Fruit fly (Drosophila melanogaster) whole organism, embryonic: ENCODE results near the gene RpS29.

Experiments
- ATbp ChIP-seq: fragments of 200-800 bp; sonication (Bioruptor generic); optimal IDR thresholded peaks from 2 replicates; lab custom pipeline; 2017; ENCODE audit warnings: missing biosample characterization, mild to moderate bottlenecking, missing genetic modification characterization, missing genetic modification reagents
- BEAF-32 ChIP-seq: fragments of 200-800 bp; sonication (Bioruptor generic); optimal IDR thresholded peaks from 3 replicates; lab custom pipeline; 2017; ENCODE audit warnings: missing biosample characterization, missing genetic modification characterization, mild to moderate bottlenecking, moderate library complexity, missing genetic modification reagents
- CG10543 ChIP-seq: fragments of 200-800 bp; sonication (Bioruptor generic); optimal IDR thresholded peaks from 3 replicates; lab custom pipeline; 2017; ENCODE audit warnings: missing biosample characterization, mild to moderate bottlenecking, missing genetic modification characterization, moderate library complexity
- CG13775 ChIP-seq: fragments of 200-800 bp; sonication (Bioruptor generic); optimal IDR thresholded peaks from 3 replicates; lab custom pipeline; 2017; ENCODE audit warnings: missing biosample characterization, mild to moderate bottlenecking, missing genetic modification characterization
- CG14667 ChIP-seq: fragments of 200-800 bp; sonication (Bioruptor generic); IDR thresholded peaks from 2 replicates; pipeline ENCODE4 v1.3.6; 2022; ENCODE audit warnings: missing biosample characterization, missing genetic modification characterization
- CG15696 ChIP-seq: fragments of 200-800 bp; sonication (Bioruptor generic); optimal IDR thresholded peaks from 2 replicates; lab custom pipeline; 2019; ENCODE audit warnings: missing biosample characterization, mild to moderate bottlenecking, missing genetic modification characterization, moderate library complexity
- CG1602 ChIP-seq: fragments of 200-800 bp; sonication (Bioruptor generic); optimal IDR thresholded peaks from 3 replicates; lab custom pipeline; 2016; ENCODE audit warnings: missing biosample characterization, missing genetic modification characterization
- CG18619 ChIP-seq: fragments of 200-800 bp; sonication (Bioruptor generic); optimal IDR thresholded peaks from 3 replicates; lab custom pipeline; 2017; ENCODE audit warnings: missing biosample characterization, mild to moderate bottlenecking, missing genetic modification characterization
- CG2129 ChIP-seq: fragments of 200-800 bp; sonication (Bioruptor generic); IDR thresholded peaks from 2 replicates; pipeline ENCODE4 v1.3.6; 2022; ENCODE audit warnings: missing biosample characterization, missing genetic modification characterization; ENCODE audit not compliant: partially characterized antibody
- CG30403 ChIP-seq: fragments of 200-800 bp; sonication (Bioruptor generic); optimal IDR thresholded peaks from 3 replicates; lab custom pipeline; 2016; ENCODE audit warnings: missing biosample characterization, missing genetic modification characterization
- CG3726 ChIP-seq: fragments of 200-800 bp; sonication (Bioruptor generic); IDR thresholded peaks from 3 replicates; pipeline ENCODE4, ENCODE4 v1.3.6; 2022; ENCODE audit warnings: missing biosample characterization, missing genetic modification characterization
- CG4404 ChIP-seq: fragments of 200-800 bp; sonication (Bioruptor generic); IDR thresholded peaks from 2 replicates; pipeline ENCODE4 v1.3.6; 2022; ENCODE audit warnings: missing biosample characterization, missing genetic modification characterization
- CG4820 ChIP-seq: fragments of 200-800 bp; sonication (Bioruptor generic); optimal IDR thresholded peaks from 3 replicates; lab custom pipeline; 2016; ENCODE audit warnings: missing biosample characterization, missing genetic modification characterization
- CG6272 ChIP-seq: fragments of 200-800 bp; sonication (Bioruptor generic); IDR thresholded peaks from 2 replicates; pipeline ENCODE4 v1.3.6; 2022; ENCODE audit warnings: missing biosample characterization, missing genetic modification characterization
- CG8388 ChIP-seq: fragments of 200-800 bp; sonication (Bioruptor generic); optimal IDR thresholded peaks from 2 replicates; lab custom pipeline; 2019; ENCODE audit warnings: missing biosample characterization, mild to moderate bottlenecking, missing genetic modification characterization, moderate library complexity
- CG9609 ChIP-seq: fragments of 200-800 bp; sonication (Bioruptor generic); optimal IDR thresholded peaks from 3 replicates; lab custom pipeline; 2016; ENCODE audit warnings: missing biosample characterization, missing genetic modification characterization
- CkIIα-i1 ChIP-seq: fragments of 200-800 bp; sonication (Bioruptor generic); IDR thresholded peaks from 2 replicates; pipeline ENCODE4 v1.3.6; 2022; ENCODE audit warnings: missing biosample characterization, missing genetic modification characterization
- Dfd ChIP-seq, 2 experiments: fragments of >200 bp; optimal IDR thresholded peaks; 2 replicates each; lab custom pipeline; 2017; ENCODE audit warnings: missing biosample characterization in 2 of 2, missing genetic modification characterization in 2 of 2
- Dip3 ChIP-seq: fragments of 200-800 bp; sonication (Bioruptor generic); optimal IDR thresholded peaks from 3 replicates; lab custom pipeline; 2016; ENCODE audit warnings: missing biosample characterization, missing genetic modification characterization
- ERR ChIP-seq: fragments of 200-800 bp; sonication (Bioruptor generic); optimal IDR thresholded peaks from 2 replicates; lab custom pipeline; 2016; ENCODE audit warnings: missing biosample characterization, missing genetic modification characterization
- Elba2 ChIP-seq: fragments of 200-800 bp; sonication (Bioruptor generic); optimal IDR thresholded peaks from 3 replicates; lab custom pipeline; 2016; ENCODE audit warnings: missing biosample characterization, missing genetic modification characterization
- Fer3 ChIP-seq: fragments of 200-800 bp; sonication (Bioruptor generic); optimal IDR thresholded peaks from 2 replicates; lab custom pipeline; 2018; ENCODE audit warnings: missing biosample characterization, mild to moderate bottlenecking, missing genetic modification characterization, moderate library complexity
- Lpt ChIP-seq: fragments of >200 bp; optimal IDR thresholded peaks from 2 replicates; lab custom pipeline; 2018; ENCODE audit warnings: missing biosample characterization, missing genetic modification characterization
- Neu2 ChIP-seq: fragments of 200-800 bp; sonication (Bioruptor generic); optimal IDR thresholded peaks from 3 replicates; lab custom pipeline; 2016; ENCODE audit warnings: missing biosample characterization, missing genetic modification characterization, borderline replicate concordance
- Opbp ChIP-seq: fragments of 200-800 bp; sonication (Bioruptor generic); IDR thresholded peaks from 3 replicates; pipeline ENCODE4 v1.3.6; 2022; ENCODE audit warnings: missing biosample characterization, missing genetic modification characterization; ENCODE audit not compliant: partially characterized antibody
- Sox100B ChIP-seq: fragments of 200-800 bp; sonication (Bioruptor generic); optimal IDR thresholded peaks from 3 replicates; lab custom pipeline; 2018; ENCODE audit warnings: missing biosample characterization, mild to moderate bottlenecking, missing genetic modification characterization
- Tbp ChIP-seq: fragments of >200 bp; optimal IDR thresholded peaks from 2 replicates; lab custom pipeline; 2018; ENCODE audit warnings: missing biosample characterization, missing genetic modification characterization
- aop ChIP-seq: fragments of 200-800 bp; sonication (Bioruptor generic); IDR thresholded peaks from 2 replicates; pipeline ENCODE4 v1.3.6; 2022; ENCODE audit warnings: missing biosample characterization, missing genetic modification characterization
- ase ChIP-seq: fragments of 200-800 bp; sonication (Bioruptor generic); IDR thresholded peaks from 3 replicates; pipeline ENCODE4 v1.3.6; 2022; ENCODE audit warnings: missing biosample characterization, missing genetic modification characterization
- ato ChIP-seq: fragments of 200-800 bp; sonication (Bioruptor generic); IDR thresholded peaks from 2 replicates; pipeline ENCODE4 v1.3.6; 2022; ENCODE audit warnings: missing biosample characterization, missing genetic modification characterization; ENCODE audit not compliant: partially characterized antibody
- bcd ChIP-seq: fragments of 200-800 bp; sonication (Bioruptor generic); optimal IDR thresholded peaks from 2 replicates; lab custom pipeline; 2017; ENCODE audit warnings: missing biosample characterization, mild to moderate bottlenecking, missing genetic modification characterization
- dan ChIP-seq: fragments of 200-800 bp; sonication (Bioruptor generic); IDR thresholded peaks from 2 replicates; pipeline ENCODE4 v1.3.6; 2022; ENCODE audit warnings: missing biosample characterization, missing genetic modification characterization
- disco-r ChIP-seq: fragments of 200-800 bp; sonication (Bioruptor generic); optimal IDR thresholded peaks from 2 replicates; lab custom pipeline; 2016; ENCODE audit warnings: missing biosample characterization, missing genetic modification characterization
- dpn ChIP-seq, 2 experiments: fragments of 200-800 bp; sonication (Bioruptor generic); optimal IDR thresholded peaks; 3 replicates each; lab custom pipeline; 2016; ENCODE audit warnings: missing biosample characterization in 2 of 2, missing genetic modification characterization in 2 of 2
- esg ChIP-seq: fragments of 200-800 bp; sonication (Bioruptor generic); conservative IDR thresholded peaks from 2 replicates; pipeline ENCODE4 v1.3.6; 2022; ENCODE audit warnings: missing biosample characterization, missing genetic modification characterization
- eve ChIP-seq, 2 experiments: fragments of >200 bp; optimal IDR thresholded peaks; 2 replicates each; lab custom pipeline; 2017; ENCODE audit warnings: missing biosample characterization in 2 of 2, missing genetic modification characterization in 2 of 2
- h ChIP-seq: fragments of >200 bp; optimal IDR thresholded peaks from 2 replicates; lab custom pipeline; 2017
- jumu ChIP-seq: fragments of 200-800 bp; sonication (Bioruptor generic); optimal IDR thresholded peaks from 3 replicates; lab custom pipeline; 2016; ENCODE audit warnings: missing biosample characterization, missing genetic modification characterization
- lilli ChIP-seq: fragments of 200-800 bp; sonication (Bioruptor generic); optimal IDR thresholded peaks from 3 replicates; lab custom pipeline; 2016; ENCODE audit warnings: missing biosample characterization, missing genetic modification characterization
- lov ChIP-seq, 2 experiments: fragments of 200-800 bp in 1 of 2; fragments of >200 bp in 1 of 2; sonication (Bioruptor generic) in 1 of 2; IDR thresholded peaks in 1 of 2; optimal IDR thresholded peaks in 1 of 2; 2 replicates in 1 of 2; 3 replicates in 1 of 2; pipeline versions ENCODE4 v1.3.6 to Lab custom; 2017 to 2022; ENCODE audit warnings: missing biosample characterization in 1 of 2, missing genetic modification characterization in 1 of 2
- mirr ChIP-seq: fragments of 200-800 bp; sonication (Bioruptor generic); optimal IDR thresholded peaks from 3 replicates; lab custom pipeline; 2018; ENCODE audit warnings: missing biosample characterization, mild to moderate bottlenecking, missing genetic modification characterization
- nerfin-1 ChIP-seq: fragments of 200-800 bp; sonication (Bioruptor generic); optimal IDR thresholded peaks from 3 replicates; lab custom pipeline; 2019; ENCODE audit warnings: missing biosample characterization, mild to moderate bottlenecking, missing genetic modification characterization, moderate library complexity
- nmo ChIP-seq: fragments of 200-800 bp; sonication (Bioruptor generic); optimal IDR thresholded peaks from 2 replicates; lab custom pipeline; 2018; ENCODE audit warnings: missing biosample characterization, mild to moderate bottlenecking, missing genetic modification characterization, moderate library complexity
- odd ChIP-seq: fragments of 200-800 bp; sonication (Bioruptor generic); optimal IDR thresholded peaks from 2 replicates; lab custom pipeline; 2017; ENCODE audit warnings: missing biosample characterization, mild to moderate bottlenecking, missing genetic modification characterization
- phol ChIP-seq: fragments of 200-800 bp; sonication (Bioruptor generic); optimal IDR thresholded peaks from 3 replicates; lab custom pipeline; 2018; ENCODE audit warnings: missing biosample characterization, mild to moderate bottlenecking, missing genetic modification characterization, moderate library complexity
- pita ChIP-seq: fragments of 200-800 bp; sonication (Bioruptor generic); optimal IDR thresholded peaks from 2 replicates; lab custom pipeline; 2017; ENCODE audit warnings: missing biosample characterization, mild to moderate bottlenecking, missing genetic modification characterization
- pnt ChIP-seq: fragments of 200-800 bp; sonication (Bioruptor generic); optimal IDR thresholded peaks from 3 replicates; lab custom pipeline; 2016; ENCODE audit warnings: missing biosample characterization, missing genetic modification characterization
- shn ChIP-seq: fragments of 200-800 bp; sonication (Bioruptor generic); optimal IDR thresholded peaks from 3 replicates; lab custom pipeline; 2016; ENCODE audit warnings: missing biosample characterization, missing genetic modification characterization
- sr ChIP-seq: fragments of 200-800 bp; sonication (Bioruptor generic); IDR thresholded peaks from 3 replicates; pipeline ENCODE4 v1.3.6; 2022; ENCODE audit warnings: missing biosample characterization, missing genetic modification characterization

The RpS29 gene

DNA sequence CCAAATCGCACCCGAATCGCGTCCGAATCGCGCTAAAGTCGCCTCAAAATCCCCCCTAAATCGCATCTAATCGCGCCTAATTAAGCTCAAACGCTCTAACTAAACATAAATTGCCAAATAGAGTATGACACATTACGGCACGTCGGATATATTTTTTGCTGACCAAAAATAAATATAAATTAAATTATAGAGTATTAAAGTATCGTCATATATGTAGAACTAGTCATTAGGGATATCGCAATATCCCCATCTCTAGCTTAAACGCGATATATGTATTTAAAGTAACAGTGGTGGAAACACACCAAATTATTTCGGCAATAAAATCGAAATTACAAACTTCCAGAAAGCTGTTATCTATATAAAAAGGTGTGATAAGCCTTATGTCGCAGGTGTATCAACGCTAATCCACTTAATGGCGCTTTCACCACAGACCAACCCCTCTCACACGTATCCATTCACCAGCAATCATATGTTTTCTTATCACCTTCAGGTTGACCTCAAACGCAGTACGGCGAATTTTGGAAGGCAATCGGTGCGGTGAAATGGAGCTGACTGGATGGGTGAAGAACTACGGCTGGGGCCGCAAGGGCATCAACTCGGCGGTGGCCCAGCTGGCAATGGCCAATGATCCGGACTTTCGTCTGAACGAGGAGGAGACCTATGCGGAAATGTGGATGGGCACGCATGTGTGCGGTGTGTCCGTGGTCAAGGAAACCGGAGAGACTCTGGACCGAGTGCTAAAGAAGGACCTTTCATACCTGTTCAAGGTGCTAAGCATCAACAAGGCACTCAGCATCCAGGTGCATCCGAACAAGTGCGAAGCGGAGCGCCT lies 18.3 kb upstream of the RpS29 start, which contains the start of gene Mpi (continued):
- no peak for TF ChIP-seq CG9609 (GFP tag; lab: Kevin White, UChicago)
- TF ChIP-seq CG18619 (GFP tag; lab: Kevin White, UChicago) = no peak
- TF ChIP-seq lov (optimal IDR thresholded peaks at IDR 0.05; lab: Kevin White, UChicago) = no peak
- no peak for TF ChIP-seq lov (GFP tag; IDR thresholded peaks at IDR 0.05; lab: Robert Waterston, UW)
- TF ChIP-seq Fer3 (tag; lab: Kevin White, UChicago) = no peak
- TF ChIP-seq odd (GFP tag; lab: Kevin White, UChicago) = no peak
- 0 out of 2 replicates have a peak, but pooled peaks have one; percentile 45 for TF ChIP-seq ato (GFP tag; lab: Robert Waterston, UW)
- TF ChIP-seq ase (GFP tag; lab: Robert Waterston, UW) = no peak
- no peak for TF ChIP-seq CkIIα-i1 (GFP tag; lab: Robert Waterston, UW)
- TF ChIP-seq Elba2 (GFP tag; lab: Kevin White, UChicago) = no peak
- no peak for TF ChIP-seq CG4404
- TF ChIP-seq CG13775 (GFP tag; lab: Kevin White, UChicago) = no peak
- no peak for TF ChIP-seq shn (GFP tag; lab: Kevin White, UChicago)
- no peak for TF ChIP-seq Neu2 (GFP tag; lab: Kevin White, UChicago)
- TF ChIP-seq h (lab: Kevin White, UChicago) = no peak
- TF ChIP-seq ATbp (GFP tag; lab: Kevin White, UChicago) = no peak
- 0 out of 3 replicates have a peak, but pooled peaks have one; percentile 7 for TF ChIP-seq sr (GFP tag; lab: Robert Waterston, UW)
- no peak for TF ChIP-seq Sox100B (GFP tag; lab: Kevin White, UChicago)
- no peak for TF ChIP-seq bcd (GFP tag; lab: Kevin White, UChicago)
- TF ChIP-seq Lpt (GFP tag; lab: Kevin White, UChicago) = no peak
- no peak for TF ChIP-seq esg
- no peak for TF ChIP-seq mirr (GFP tag; lab: Kevin White, UChicago)
- no peak for TF ChIP-seq eve (GFP tag; optimal IDR thresholded peaks at IDR 0.05; lab: Kevin White, UChicago)
- no peak for TF ChIP-seq Tbp (GFP tag; lab: Kevin White, UChicago)
- peak; percentile 1 for TF ChIP-seq CG1602 (GFP tag; lab: Kevin White, UChicago)
- TF ChIP-seq CG2129 (GFP tag; lab: Robert Waterston, UW) = peak; percentile 45; the same call in 1 of the 2 replicates
- peak; percentile 25 for TF ChIP-seq CG10543 (GFP tag; lab: Kevin White, UChicago)
- no peak for TF ChIP-seq CG8388 (GFP tag; lab: Kevin White, UChicago)
- TF ChIP-seq aop (GFP tag; lab: Robert Waterston, UW) = no peak
- TF ChIP-seq pita (GFP tag; lab: Kevin White, UChicago) = no peak
- TF ChIP-seq CG30403 (GFP tag; lab: Kevin White, UChicago) = peak; percentile 18
- peak; percentile 37 for TF ChIP-seq lilli (GFP tag; lab: Kevin White, UChicago)
- no peak for TF ChIP-seq Dip3 (GFP tag; lab: Kevin White, UChicago)
- peak; percentile 8 for TF ChIP-seq nerfin-1 (tag; lab: Kevin White, UChicago)
- no peak for TF ChIP-seq CG14667
- TF ChIP-seq pnt (GFP tag; lab: Kevin White, UChicago) = no peak
- no peak for TF ChIP-seq Opbp (GFP tag; lab: Robert Waterston, UW)
- no peak for TF ChIP-seq disco-r (GFP tag; lab: Kevin White, UChicago)
- TF ChIP-seq dpn (GFP tag; optimal IDR thresholded peaks at IDR 0.05; lab: Kevin White, UChicago) = peak in 1 of 2 experiments; percentile 25
- peak; percentile 34 for TF ChIP-seq CG15696 (tag; lab: Kevin White, UChicago)
- no peak for TF ChIP-seq dan (GFP tag; lab: Robert Waterston, UW)
- peak; percentile 7 for TF ChIP-seq CG4820
- peak; percentile 49 for TF ChIP-seq nmo
- no peak for TF ChIP-seq CG6272 (GFP tag; lab: Robert Waterston, UW)
- TF ChIP-seq jumu (GFP tag; lab: Kevin White, UChicago) = no peak
- peak; percentile 51 for TF ChIP-seq phol (tag; lab: Kevin White, UChicago)
- TF ChIP-seq BEAF-32 (GFP tag; lab: Kevin White, UChicago) = peak; percentile 67
- TF ChIP-seq CG3726 (GFP tag; lab: Robert Waterston, UW) = no peak
- no peak for TF ChIP-seq Dfd (GFP tag; optimal IDR thresholded peaks at IDR 0.05; lab: Kevin White, UChicago)
- TF ChIP-seq ERR (GFP tag; lab: Kevin White, UChicago) = peak; percentile 97
